Worm (Caenorhabditis elegans): Measurements from ENCODE around the gene C04E6.8.

Gene C04E6.8

DNA sequence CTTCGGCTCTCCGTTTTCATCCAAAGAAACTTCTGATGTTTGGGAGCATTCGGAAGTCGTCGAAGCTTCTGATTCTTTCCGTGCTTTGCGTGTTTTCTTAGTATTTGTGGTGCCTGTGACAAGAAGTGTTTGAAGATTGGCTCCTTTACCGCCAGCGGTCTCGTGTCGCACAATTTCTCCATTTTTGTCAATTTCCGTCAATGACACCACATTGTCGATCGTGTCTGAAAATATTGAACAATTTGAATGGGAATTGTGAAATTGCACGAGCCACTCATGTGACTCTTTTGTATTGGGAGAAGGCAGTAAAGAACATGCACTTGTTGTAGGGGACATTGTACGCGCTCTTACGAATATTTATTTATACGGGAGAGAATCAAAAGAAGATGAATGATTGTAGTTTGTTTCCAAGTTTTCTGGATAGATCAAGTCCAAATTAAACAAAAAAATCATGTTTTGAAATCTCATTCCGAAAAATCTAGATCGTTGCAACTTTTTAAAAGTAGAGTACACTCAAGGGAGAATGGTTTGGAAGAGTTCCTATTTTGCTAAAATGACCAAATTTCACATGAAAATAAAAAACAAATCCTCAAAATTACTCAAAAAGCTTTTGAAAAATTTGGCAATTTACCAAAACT is 41.0 kb downstream of the C04E6.8 start:
- TF ChIP-seq unc-62 (GFP tag; optimal IDR thresholded peaks at IDR 0.05): no peak

DNA sequence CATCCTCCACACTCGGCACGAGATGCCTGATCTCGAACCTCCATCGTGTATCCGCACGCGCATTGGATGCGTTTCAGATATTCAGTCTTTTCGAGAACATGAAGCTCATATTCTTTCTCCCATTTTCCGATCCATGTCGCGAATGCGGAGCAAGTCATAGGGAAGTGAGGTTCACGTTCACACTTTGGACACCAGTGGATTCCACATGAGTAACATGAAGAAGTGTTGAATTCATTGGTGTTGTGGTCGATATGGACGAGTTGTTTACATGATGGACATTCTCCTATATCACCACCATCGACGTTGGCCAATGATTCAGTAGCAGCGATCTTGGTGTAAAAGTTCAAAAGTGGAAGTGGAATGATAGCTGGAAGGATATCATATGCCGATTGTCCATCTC is 42.7 kb downstream of the C04E6.8 start:
- no peak for TF ChIP-seq unc-62 (GFP tag; optimal IDR thresholded peaks at IDR 0.05)

DNA sequence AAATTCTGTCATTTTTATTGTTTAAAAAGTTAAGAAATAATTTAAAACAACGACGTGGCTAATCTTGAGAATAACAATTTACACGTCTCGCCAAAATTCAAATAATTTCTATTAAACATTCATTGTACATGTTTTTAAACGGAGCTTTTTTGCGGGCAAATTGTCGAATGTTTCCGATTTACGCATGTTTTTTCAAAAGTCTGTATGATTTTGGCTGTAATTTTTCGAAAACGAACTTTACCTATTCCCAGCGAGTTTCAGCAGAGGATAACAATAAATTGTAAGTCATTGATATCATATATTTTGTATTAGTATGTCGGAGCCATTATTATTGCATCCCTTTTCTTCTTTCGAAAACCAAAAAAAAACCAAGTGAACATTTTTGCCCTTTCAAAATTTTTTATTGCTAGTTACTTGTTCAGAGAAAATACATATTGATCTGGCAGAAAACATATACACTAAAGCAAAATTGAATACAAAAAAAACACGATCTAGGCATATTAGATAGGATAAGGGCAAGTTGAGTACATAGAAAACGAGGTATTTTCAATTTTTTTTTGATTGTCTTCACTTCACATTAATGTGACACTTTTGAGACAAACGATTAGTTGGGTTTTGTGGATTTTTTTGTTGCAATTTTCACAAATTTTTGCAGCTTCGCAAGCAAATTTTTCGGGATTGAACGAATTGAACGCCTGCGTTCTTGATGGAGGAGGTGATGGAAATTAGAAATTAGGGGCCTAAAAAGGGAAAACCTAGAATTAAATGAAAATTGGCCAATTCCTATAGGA is 44.9 kb downstream of the C04E6.8 start, which contains the start of gene F26F12.2:
TSS of gene F26F12.2 (minus strand) at position 38 of the 791 bp plus-strand sequence.
- TF ChIP-seq unc-62 (GFP tag; optimal IDR thresholded peaks at IDR 0.05): no peak

DNA sequence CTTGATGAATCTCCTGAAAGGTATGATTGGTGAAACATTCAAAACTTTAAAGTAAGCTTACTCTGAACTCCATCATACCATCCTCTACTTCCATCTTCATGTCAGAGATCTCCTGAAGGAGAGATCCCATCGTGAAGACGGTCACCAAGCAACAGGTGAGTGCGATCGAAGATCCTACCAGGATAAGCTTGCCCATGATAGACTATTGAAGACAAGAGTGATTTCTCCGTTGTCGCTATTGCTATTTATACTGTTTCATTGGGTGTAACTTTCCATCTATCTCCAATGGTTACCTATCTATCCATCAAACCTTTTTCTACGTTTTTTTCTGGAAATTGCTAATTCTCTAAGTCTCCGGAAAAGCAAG is 47.0 kb downstream of the C04E6.8 start, which contains the start of gene col-140:
TSS of gene col-140 (minus strand) at position 219 of the 367 bp plus-strand sequence.
- TF ChIP-seq unc-62 (GFP tag; optimal IDR thresholded peaks at IDR 0.05): no peak

DNA sequence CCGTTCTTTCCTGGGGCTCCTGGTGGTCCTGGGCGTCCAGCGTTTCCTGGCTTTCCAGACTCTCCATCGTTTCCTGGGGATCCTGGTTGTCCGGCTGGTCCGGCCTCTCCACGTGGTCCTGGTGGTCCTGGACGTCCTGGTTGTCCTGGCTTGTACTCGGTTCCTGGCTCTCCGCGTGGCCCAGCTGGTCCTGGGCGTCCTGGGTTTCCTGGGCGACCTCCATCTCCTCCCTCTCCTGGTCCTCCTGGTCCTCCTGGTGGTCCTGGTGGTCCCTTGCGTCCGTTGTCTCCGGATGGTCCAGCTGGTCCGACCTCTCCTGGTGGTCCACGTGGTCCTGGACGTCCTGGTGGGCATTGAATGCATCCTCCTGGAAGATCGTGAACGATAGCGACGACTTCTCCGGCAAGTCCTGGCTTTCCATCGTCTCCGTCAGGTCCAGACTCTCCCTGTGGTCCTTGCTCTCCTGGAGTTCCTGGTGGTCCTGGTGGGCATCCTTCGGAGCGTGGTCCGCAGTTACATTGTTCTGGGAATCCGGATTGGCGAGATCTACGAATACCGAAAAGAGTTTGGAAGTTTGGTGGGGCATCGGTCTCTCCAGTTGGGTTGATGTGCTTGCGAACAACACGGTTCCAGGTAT is 47.5 kb downstream of the C04E6.8 start:
- no peak for TF ChIP-seq unc-62 (GFP tag; optimal IDR thresholded peaks at IDR 0.05)

DNA sequence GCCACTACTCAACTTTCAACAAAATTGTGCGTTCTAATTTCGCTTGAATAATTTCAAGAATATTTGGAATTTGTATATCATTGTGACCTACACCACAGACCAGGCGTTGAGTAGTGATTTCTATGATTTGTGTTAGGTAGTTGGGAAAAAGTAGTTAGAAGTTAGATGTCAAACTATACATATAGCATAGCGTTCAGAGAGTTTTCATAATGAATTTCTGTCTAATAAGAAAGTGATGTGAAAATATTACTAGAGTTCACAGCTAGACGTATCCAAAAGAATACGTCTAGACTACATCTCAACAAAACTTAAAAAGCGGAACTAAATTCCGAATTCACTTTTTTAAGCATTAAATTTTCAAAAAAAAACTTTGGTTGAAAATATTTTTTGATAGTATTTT is 48.2 kb downstream of the C04E6.8 start:
- TF ChIP-seq unc-62 (GFP tag; optimal IDR thresholded peaks at IDR 0.05): no peak

DNA sequence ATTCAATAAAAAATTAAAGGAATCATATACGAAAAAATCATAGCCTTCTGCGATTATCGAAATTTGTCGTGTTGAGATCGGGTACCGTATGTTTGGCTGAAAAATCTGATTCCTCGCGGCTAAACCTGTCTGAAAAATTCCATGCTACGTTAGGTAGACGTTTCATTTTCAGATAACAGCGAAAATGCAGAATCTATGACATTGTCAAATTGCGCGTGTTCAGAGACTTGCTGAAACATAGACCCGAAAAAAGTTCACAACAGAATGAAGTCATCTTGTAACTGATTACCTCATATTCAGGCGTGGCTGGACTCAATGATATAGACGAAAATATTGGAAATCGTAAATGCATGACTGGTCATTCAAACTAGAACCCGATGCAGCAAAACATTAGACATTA is 50.1 kb downstream of the C04E6.8 start, which contains the start of gene srh-76:
TSS of gene srh-76 (plus strand) at position 301 of the 400 bp plus-strand sequence.
- TF ChIP-seq unc-62 (GFP tag; optimal IDR thresholded peaks at IDR 0.05): no peak

DNA sequence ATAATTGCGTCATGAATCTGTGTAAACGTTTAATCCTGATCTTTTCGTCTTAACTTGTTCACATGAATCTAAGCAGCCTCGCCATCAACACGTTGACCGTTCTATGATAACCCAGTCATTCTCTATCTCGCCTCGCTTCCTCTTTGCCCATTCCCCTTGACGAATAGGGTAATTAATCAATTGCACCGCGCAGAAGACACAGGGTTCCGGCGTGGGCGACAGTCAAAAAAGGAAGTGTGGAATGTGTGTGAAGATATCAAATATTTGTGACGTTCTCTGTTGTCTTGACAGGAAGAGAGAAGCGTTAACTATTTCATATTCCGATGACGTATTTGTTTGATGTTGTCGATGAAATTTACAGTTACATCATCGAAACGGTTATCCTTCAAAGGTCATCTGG is 50.8 kb downstream of the C04E6.8 start:
- TF ChIP-seq unc-62 (GFP tag; optimal IDR thresholded peaks at IDR 0.05): no peak
